Fruit fly (Drosophila melanogaster) whole organism, embryonic: ENCODE measurements around the gene CG12773.

ENCODE experiments used
- Abd-B ChIP-seq: fragments of 200-800 bp; sonication (Bioruptor generic); optimal IDR thresholded peaks from 2 replicates; lab custom pipeline; 2018; ENCODE audit warnings: missing biosample characterization, mild to moderate bottlenecking, missing genetic modification characterization, moderate library complexity
- Antp ChIP-seq: fragments of 200-800 bp; sonication (Bioruptor generic); optimal IDR thresholded peaks from 3 replicates; lab custom pipeline; 2016; ENCODE audit warnings: missing biosample characterization, missing genetic modification characterization
- C15 ChIP-seq: fragments of 200-800 bp; sonication (Bioruptor generic); IDR thresholded peaks from 3 replicates; pipeline ENCODE4 v1.3.6; 2022; ENCODE audit warnings: missing biosample characterization, missing genetic modification characterization
- CG11504 ChIP-seq: fragments of 200-800 bp; sonication (Bioruptor generic); optimal IDR thresholded peaks from 3 replicates; lab custom pipeline; 2019; ENCODE audit warnings: missing biosample characterization, mild to moderate bottlenecking, missing genetic modification characterization, moderate library complexity
- CG13287 ChIP-seq: fragments of 200-800 bp; sonication (Bioruptor generic); IDR thresholded peaks from 2 replicates; pipeline ENCODE4 v1.3.6; 2022; ENCODE audit warnings: missing biosample characterization, missing genetic modification characterization; ENCODE audit not compliant: partially characterized antibody
- CG14441 ChIP-seq: fragments of 200-800 bp; sonication (Bioruptor generic); IDR thresholded peaks from 2 replicates; pipeline ENCODE4 v1.3.6; 2022; ENCODE audit warnings: missing biosample characterization, missing genetic modification characterization
- CG15269 ChIP-seq: fragments of 200-800 bp; sonication (Bioruptor generic); optimal IDR thresholded peaks from 2 replicates; lab custom pipeline; 2018; ENCODE audit warnings: missing biosample characterization, mild to moderate bottlenecking, missing genetic modification characterization, moderate library complexity
- CG15601 ChIP-seq: fragments of 200-800 bp; sonication (Bioruptor generic); optimal IDR thresholded peaks from 3 replicates; lab custom pipeline; 2019; ENCODE audit warnings: missing biosample characterization, mild to moderate bottlenecking, missing genetic modification characterization, moderate library complexity
- CG1603 ChIP-seq: fragments of 200-800 bp; sonication (Bioruptor generic); optimal IDR thresholded peaks from 2 replicates; lab custom pipeline; 2019; ENCODE audit warnings: missing biosample characterization, mild to moderate bottlenecking, missing genetic modification characterization, moderate library complexity
- CG17568 ChIP-seq: fragments of 200-800 bp; sonication (Bioruptor generic); optimal IDR thresholded peaks from 2 replicates; lab custom pipeline; 2018; ENCODE audit warnings: missing biosample characterization, mild to moderate bottlenecking, missing genetic modification characterization, moderate library complexity
- CG32532 ChIP-seq: fragments of 200-800 bp; sonication (Bioruptor generic); IDR thresholded peaks from 2 replicates; pipeline ENCODE4 v1.3.6; 2022; ENCODE audit warnings: missing biosample characterization, missing genetic modification characterization
- CG6654 ChIP-seq: fragments of 200-800 bp; sonication (Bioruptor generic); optimal IDR thresholded peaks from 2 replicates; lab custom pipeline; 2017; ENCODE audit warnings: missing biosample characterization, mild to moderate bottlenecking, missing genetic modification characterization
- CG6791 ChIP-seq: fragments of 200-800 bp; sonication (Bioruptor generic); IDR thresholded peaks from 3 replicates; pipeline ENCODE4 v1.3.6; 2022; ENCODE audit warnings: missing biosample characterization, missing genetic modification characterization; ENCODE audit not compliant: partially characterized antibody
- CG7271 ChIP-seq: fragments of 200-800 bp; sonication (Bioruptor generic); optimal IDR thresholded peaks from 2 replicates; lab custom pipeline; 2018; ENCODE audit warnings: missing biosample characterization, mild to moderate bottlenecking, missing genetic modification characterization, moderate library complexity
- CG9437 ChIP-seq: fragments of 200-800 bp; sonication (Bioruptor generic); optimal IDR thresholded peaks from 2 replicates; lab custom pipeline; 2018; ENCODE audit warnings: missing biosample characterization, mild to moderate bottlenecking, missing genetic modification characterization
- CG9817 ChIP-seq: fragments of 200-800 bp; sonication (Bioruptor generic); optimal IDR thresholded peaks from 2 replicates; lab custom pipeline; 2018; ENCODE audit warnings: missing biosample characterization, mild to moderate bottlenecking, missing genetic modification characterization, moderate library complexity
- Dad ChIP-seq: fragments of 200-800 bp; sonication (Bioruptor generic); optimal IDR thresholded peaks from 3 replicates; lab custom pipeline; 2016; ENCODE audit warnings: missing biosample characterization, missing genetic modification characterization
- ERR ChIP-seq: fragments of 200-800 bp; sonication (Bioruptor generic); optimal IDR thresholded peaks from 2 replicates; lab custom pipeline; 2016; ENCODE audit warnings: missing biosample characterization, missing genetic modification characterization
- Fer1 ChIP-seq: fragments of 200-800 bp; sonication (Bioruptor generic); optimal IDR thresholded peaks from 2 replicates; lab custom pipeline; 2017; ENCODE audit warnings: missing biosample characterization, mild to moderate bottlenecking, missing genetic modification characterization
- Gug ChIP-seq: fragments of 200-800 bp; sonication (Bioruptor generic); IDR thresholded peaks from 4 replicates; pipeline ENCODE4 v1.3.6; 2022; ENCODE audit warnings: missing biosample characterization, missing genetic modification characterization
- HLH3B ChIP-seq: fragments of 200-800 bp; sonication (Bioruptor generic); IDR thresholded peaks from 2 replicates; pipeline ENCODE4 v1.3.6; 2022; ENCODE audit warnings: missing biosample characterization, missing genetic modification characterization
- HmgZ ChIP-seq: fragments of 200-800 bp; sonication (Bioruptor generic); optimal IDR thresholded peaks from 2 replicates; lab custom pipeline; 2018; ENCODE audit warnings: missing biosample characterization, mild to moderate bottlenecking, missing genetic modification characterization
- Hr78 ChIP-seq, 2 experiments: fragments of 200-800 bp in 1 of 2; fragments of >200 bp in 1 of 2; sonication (Bioruptor generic) in 1 of 2; optimal IDR thresholded peaks; 2 replicates each; lab custom pipeline; 2017 to 2019; ENCODE audit warnings: missing biosample characterization in 2 of 2, missing genetic modification characterization in 2 of 2, mild to moderate bottlenecking in 1 of 2, moderate library complexity in 1 of 2
- Hsf ChIP-seq: fragments of 200-800 bp; sonication (Bioruptor generic); optimal IDR thresholded peaks from 3 replicates; lab custom pipeline; 2016; ENCODE audit warnings: missing biosample characterization, missing genetic modification characterization
- NFAT ChIP-seq: fragments of 200-800 bp; sonication (Bioruptor generic); IDR thresholded peaks from 2 replicates; pipeline ENCODE4 v1.3.6; 2022; ENCODE audit warnings: missing biosample characterization, missing genetic modification characterization
- Neu2 ChIP-seq: fragments of 200-800 bp; sonication (Bioruptor generic); optimal IDR thresholded peaks from 3 replicates; lab custom pipeline; 2016; ENCODE audit warnings: missing biosample characterization, missing genetic modification characterization, borderline replicate concordance
- Xbp1 ChIP-seq: fragments of 200-800 bp; sonication (Bioruptor generic); optimal IDR thresholded peaks from 3 replicates; lab custom pipeline; 2016; ENCODE audit warnings: missing biosample characterization, mild to moderate bottlenecking, missing genetic modification characterization
- bcd ChIP-seq: fragments of 200-800 bp; sonication (Bioruptor generic); optimal IDR thresholded peaks from 2 replicates; lab custom pipeline; 2017; ENCODE audit warnings: missing biosample characterization, mild to moderate bottlenecking, missing genetic modification characterization
- caup ChIP-seq: fragments of 200-800 bp; sonication (Bioruptor generic); optimal IDR thresholded peaks from 3 replicates; lab custom pipeline; 2017; ENCODE audit warnings: missing biosample characterization, mild to moderate bottlenecking, missing genetic modification characterization, moderate library complexity; ENCODE audit not compliant: severe bottlenecking
- chif ChIP-seq, 2 experiments: fragments of 200-800 bp; sonication (Bioruptor generic); optimal IDR thresholded peaks; 3 replicates each; lab custom pipeline; 2016; ENCODE audit warnings: missing biosample characterization in 2 of 2, missing genetic modification characterization in 2 of 2
- corto ChIP-seq: fragments of 200-800 bp; sonication (Bioruptor generic); optimal IDR thresholded peaks from 2 replicates; lab custom pipeline; 2016; ENCODE audit warnings: missing biosample characterization, mild to moderate bottlenecking, missing genetic modification characterization, moderate library complexity
- ems ChIP-seq: fragments of 200-800 bp; sonication (Bioruptor generic); optimal IDR thresholded peaks from 3 replicates; lab custom pipeline; 2016; ENCODE audit warnings: missing biosample characterization, missing genetic modification characterization
- eve ChIP-seq, 2 experiments: fragments of >200 bp; optimal IDR thresholded peaks; 2 replicates each; lab custom pipeline; 2017; ENCODE audit warnings: missing biosample characterization in 2 of 2, missing genetic modification characterization in 2 of 2
- gcm2 ChIP-seq: fragments of 200-800 bp; sonication (Bioruptor generic); optimal IDR thresholded peaks from 2 replicates; lab custom pipeline; 2016; ENCODE audit warnings: missing biosample characterization, missing genetic modification characterization
- hbn ChIP-seq: fragments of 200-800 bp; sonication (Bioruptor generic); IDR thresholded peaks from 2 replicates; pipeline ENCODE4 v1.3.6; 2022; ENCODE audit warnings: missing biosample characterization, missing genetic modification characterization; ENCODE audit not compliant: partially characterized antibody
- jing ChIP-seq: fragments of 200-800 bp; sonication (Bioruptor generic); optimal IDR thresholded peaks from 2 replicates; lab custom pipeline; 2018; ENCODE audit warnings: missing biosample characterization, mild to moderate bottlenecking, missing genetic modification characterization
- kah ChIP-seq: fragments of 200-800 bp; sonication (Bioruptor generic); optimal IDR thresholded peaks from 2 replicates; lab custom pipeline; 2018; ENCODE audit warnings: missing biosample characterization, mild to moderate bottlenecking, missing genetic modification characterization
- lab ChIP-seq: fragments of 200-800 bp; sonication (Bioruptor generic); optimal IDR thresholded peaks from 3 replicates; lab custom pipeline; 2017; ENCODE audit warnings: missing biosample characterization, missing genetic modification characterization, mild to moderate bottlenecking, moderate library complexity, missing genetic modification reagents
- lov ChIP-seq, 2 experiments: fragments of 200-800 bp in 1 of 2; fragments of >200 bp in 1 of 2; sonication (Bioruptor generic) in 1 of 2; IDR thresholded peaks in 1 of 2; optimal IDR thresholded peaks in 1 of 2; 2 replicates in 1 of 2; 3 replicates in 1 of 2; pipeline versions ENCODE4 v1.3.6 to Lab custom; 2017 to 2022; ENCODE audit warnings: missing biosample characterization in 1 of 2, missing genetic modification characterization in 1 of 2
- mam ChIP-seq: fragments of 200-800 bp; sonication (Bioruptor generic); optimal IDR thresholded peaks from 3 replicates; lab custom pipeline; 2016; ENCODE audit warnings: missing biosample characterization, missing genetic modification characterization
- otp ChIP-seq: fragments of 200-800 bp; sonication (Bioruptor generic); IDR thresholded peaks from 3 replicates; pipeline ENCODE4, ENCODE4 v1.3.6; 2022; ENCODE audit warnings: missing biosample characterization, missing genetic modification characterization
- pan ChIP-seq, 4 experiments: fragments of >200 bp in 3 of 4; fragments of 200-800 bp in 1 of 4; sonication (Bioruptor generic) in 1 of 4; optimal IDR thresholded peaks in 3 of 4; IDR thresholded peaks in 1 of 4; 2 replicates each; pipeline versions ENCODE4 v1.3.6 to Lab custom; 2017 to 2022; ENCODE audit warnings: missing biosample characterization in 2 of 4, missing genetic modification characterization in 2 of 4, mixed read lengths in 1 of 4
- prd ChIP-seq, 3 experiments: fragments of >200 bp in 2 of 3; fragments of 200-800 bp in 1 of 3; sonication (Bioruptor generic) in 1 of 3; optimal IDR thresholded peaks in 2 of 3; IDR thresholded peaks in 1 of 3; 2 replicates in 2 of 3; 3 replicates in 1 of 3; pipeline versions ENCODE4 v1.3.6 to Lab custom; 2017 to 2022; ENCODE audit warnings: missing biosample characterization in 1 of 3, missing genetic modification characterization in 1 of 3
- sisA ChIP-seq: fragments of 200-800 bp; sonication (Bioruptor generic); IDR thresholded peaks from 2 replicates; pipeline ENCODE4 v1.3.6; 2022; ENCODE audit warnings: missing biosample characterization, missing genetic modification characterization
- slbo ChIP-seq: fragments of 200-800 bp; sonication (Bioruptor generic); IDR thresholded peaks from 2 replicates; pipeline ENCODE4 v1.3.6; 2022; ENCODE audit warnings: missing biosample characterization, missing genetic modification characterization
- sna ChIP-seq: fragments of 200-800 bp; sonication (Bioruptor generic); IDR thresholded peaks from 2 replicates; pipeline ENCODE4 v1.3.6; 2022; ENCODE audit warnings: missing biosample characterization, missing genetic modification characterization; ENCODE audit not compliant: partially characterized antibody
- so ChIP-seq: fragments of 200-800 bp; sonication (Bioruptor generic); IDR thresholded peaks from 3 replicates; pipeline ENCODE4 v1.3.6; 2022; ENCODE audit warnings: missing biosample characterization, missing genetic modification characterization
- unc-4 ChIP-seq: fragments of 200-800 bp; sonication (Bioruptor generic); IDR thresholded peaks from 2 replicates; pipeline ENCODE4 v1.3.6; 2022; ENCODE audit warnings: missing biosample characterization, missing genetic modification characterization; ENCODE audit not compliant: partially characterized antibody

Gene CG12773

dm6 chrX:1322214-1322613 is 31.6 kb downstream of the CG12773 start, which contains the start of gene DAAM (continued):
- TF ChIP-seq prd (optimal IDR thresholded peaks at IDR 0.05; lab: Kevin White, UChicago) (no peak), prd (GFP tag; IDR thresholded peaks at IDR 0.05; lab: Robert Waterston, UW) (no peak), ems (GFP tag; lab: Kevin White, UChicago) (no peak), pan (optimal IDR thresholded peaks at IDR 0.05; lab: Kevin White, UChicago) (no peak), pan (GFP tag; optimal IDR thresholded peaks at IDR 0.05 in 1 of 2, IDR thresholded peaks at IDR 0.05 in 1 of 2) (no peak), unc-4 (GFP tag; lab: Robert Waterston, UW) (peak; percentile 41), kah (GFP tag; lab: Kevin White, UChicago) (no peak), slbo (GFP tag; lab: Robert Waterston, UW) (peak; percentile 56), Fer1 (GFP tag; lab: Kevin White, UChicago) (no peak), CG15269 (tag; lab: Kevin White, UChicago) (peak; percentile 14), Dad (GFP tag; lab: Kevin White, UChicago) (peak; percentile 24), CG14441 (peak; percentile 38), CG7271 (tag; lab: Kevin White, UChicago) (no peak), so (GFP tag; lab: Robert Waterston, UW) (no peak), lab (GFP tag; lab: Kevin White, UChicago) (peak; percentile 78), CG15601 (tag; lab: Kevin White, UChicago) (peak; percentile 45), gcm2 (GFP tag; lab: Kevin White, UChicago) (no peak), CG13287 (GFP tag; lab: Robert Waterston, UW) (peak; percentile 61), corto (GFP tag; lab: Kevin White, UChicago) (no peak), ERR (GFP tag; lab: Kevin White, UChicago) (no peak), Neu2 (GFP tag; lab: Kevin White, UChicago) (no peak), C15 (no peak), NFAT (peak; percentile 69), CG1603 (tag; lab: Kevin White, UChicago) (peak; percentile 89), CG17568 (GFP tag; lab: Kevin White, UChicago) (no peak), Hsf (GFP tag; lab: Kevin White, UChicago) (peak; percentile 58), CG6654 (no peak), eve (GFP tag; optimal IDR thresholded peaks at IDR 0.05; lab: Kevin White, UChicago) (no peak), Antp (GFP tag; lab: Kevin White, UChicago) (peak; percentile 21), hbn (GFP tag; lab: Robert Waterston, UW) (no peak), HmgZ (tag; lab: Kevin White, UChicago) (peak; percentile 85), Xbp1 (peak; percentile 20), Abd-B (GFP tag; lab: Kevin White, UChicago) (no peak), sna (GFP tag; lab: Robert Waterston, UW) (no peak), bcd (GFP tag; lab: Kevin White, UChicago) (peak; percentile 65), jing (GFP tag; lab: Kevin White, UChicago) (no peak), otp (GFP tag; lab: Robert Waterston, UW) (no peak), chif (GFP tag; optimal IDR thresholded peaks at IDR 0.05; lab: Kevin White, UChicago) (no peak), CG11504 (tag; lab: Kevin White, UChicago) (no peak), CG9817 (tag; lab: Kevin White, UChicago) (peak; percentile 56), CG6791 (0 out of 3 replicates have a peak, but pooled peaks have one; percentile 30), mam (GFP tag; lab: Kevin White, UChicago) (peak; percentile 1), sisA (GFP tag; lab: Robert Waterston, UW) (no peak), Hr78 (GFP tag; optimal IDR thresholded peaks at IDR 0.05; lab: Kevin White, UChicago) (no peak), CG9437 (GFP tag; lab: Kevin White, UChicago) (no peak), Gug (GFP tag; lab: Robert Waterston, UW) (no peak), caup (peak; percentile 79), CG32532 (GFP tag; lab: Robert Waterston, UW) (peak; percentile 48; the same call in 1 of the 2 replicates), lov (optimal IDR thresholded peaks at IDR 0.05; lab: Kevin White, UChicago) (no peak), lov (GFP tag; IDR thresholded peaks at IDR 0.05; lab: Robert Waterston, UW) (no peak), HLH3B (GFP tag; lab: Robert Waterston, UW) (0 out of 2 replicates have a peak, but pooled peaks have one; percentile 27)
